Worm (Caenorhabditis elegans): ENCODE measurements around the gene B0457.4.

ce11 chrII:8891606-8892005 lies 20.2 kb downstream of the B0457.4 start:
- TF ChIP-seq snpc-4 (GFP tag; optimal IDR thresholded peaks at IDR 0.05) (no peak), snpc-4 (tag; optimal IDR thresholded peaks at IDR 0.05) (no peak), madf-3 (GFP tag; IDR thresholded peaks at IDR 0.05) (no peak), lag-1 (GFP tag; IDR thresholded peaks at IDR 0.05) (no peak), F22D6.2 (tag; optimal IDR thresholded peaks at IDR 0.05) (no peak), egl-18 (GFP tag; IDR thresholded peaks at IDR 0.05) (no peak), madf-6 (GFP tag; IDR thresholded peaks at IDR 0.05) (no peak), F37B4.10 (GFP tag; IDR thresholded peaks at IDR 0.05) (no peak), bed-2 (GFP tag; IDR thresholded peaks at IDR 0.05) (no peak)
